Fruit fly (Drosophila melanogaster) whole organism, embryonic: ENCODE measurements around the gene Wnt6.

Experiments
- Aef1 ChIP-seq: fragments of 200-800 bp; sonication (Bioruptor generic); IDR thresholded peaks from 3 replicates; pipeline ENCODE4 v1.3.6; 2022; ENCODE audit warnings: missing biosample characterization, missing genetic modification characterization
- Awh ChIP-seq: fragments of 200-800 bp; sonication (Bioruptor generic); IDR thresholded peaks from 2 replicates; pipeline ENCODE4, ENCODE4 v1.3.6; 2022; ENCODE audit warnings: missing biosample characterization, missing genetic modification characterization
- BEAF-32 ChIP-seq: fragments of 200-800 bp; sonication (Bioruptor generic); optimal IDR thresholded peaks from 3 replicates; lab custom pipeline; 2017; ENCODE audit warnings: missing biosample characterization, missing genetic modification characterization, mild to moderate bottlenecking, moderate library complexity, missing genetic modification reagents
- Blimp-1 ChIP-seq: fragments of 200-800 bp; sonication (Bioruptor generic); optimal IDR thresholded peaks from 3 replicates; lab custom pipeline; 2018; ENCODE audit warnings: missing biosample characterization, missing genetic modification characterization, mild to moderate bottlenecking, moderate library complexity, missing genetic modification reagents
- CG10267 ChIP-seq: fragments of 200-800 bp; sonication (Bioruptor generic); optimal IDR thresholded peaks from 2 replicates; lab custom pipeline; 2018; ENCODE audit warnings: missing biosample characterization, mild to moderate bottlenecking, missing genetic modification characterization, moderate library complexity
- CG10654 ChIP-seq: fragments of 200-800 bp; sonication (Bioruptor generic); optimal IDR thresholded peaks from 2 replicates; lab custom pipeline; 2016; ENCODE audit warnings: missing biosample characterization, missing genetic modification characterization
- CG11398 ChIP-seq: fragments of 200-800 bp; sonication (Bioruptor generic); optimal IDR thresholded peaks from 2 replicates; lab custom pipeline; 2016; ENCODE audit warnings: missing biosample characterization, missing genetic modification characterization
- CG13123 ChIP-seq: fragments of 200-800 bp; sonication (Bioruptor generic); optimal IDR thresholded peaks from 2 replicates; lab custom pipeline; 2016; ENCODE audit warnings: missing biosample characterization, missing genetic modification characterization
- CG15269 ChIP-seq: fragments of 200-800 bp; sonication (Bioruptor generic); optimal IDR thresholded peaks from 2 replicates; lab custom pipeline; 2018; ENCODE audit warnings: missing biosample characterization, mild to moderate bottlenecking, missing genetic modification characterization, moderate library complexity
- CG17612 ChIP-seq: fragments of 200-800 bp; sonication (Bioruptor generic); IDR thresholded peaks from 2 replicates; pipeline ENCODE4 v1.3.6; 2022; ENCODE audit warnings: missing biosample characterization, missing genetic modification characterization
- CG2678 ChIP-seq: fragments of 200-800 bp; sonication (Bioruptor generic); optimal IDR thresholded peaks from 3 replicates; lab custom pipeline; 2019; ENCODE audit warnings: missing biosample characterization, mild to moderate bottlenecking, missing genetic modification characterization, moderate library complexity
- CG31224 ChIP-seq: fragments of 200-800 bp; sonication (Bioruptor generic); IDR thresholded peaks from 2 replicates; pipeline ENCODE4 v1.3.6; 2022; ENCODE audit warnings: missing biosample characterization, missing genetic modification characterization
- CG4360 ChIP-seq: fragments of 200-800 bp; sonication (Bioruptor generic); IDR thresholded peaks from 2 replicates; pipeline ENCODE4 v1.3.6; 2022; ENCODE audit warnings: missing biosample characterization, missing genetic modification characterization
- CG4617 ChIP-seq: fragments of 200-800 bp; sonication (Bioruptor generic); optimal IDR thresholded peaks from 3 replicates; lab custom pipeline; 2016; ENCODE audit warnings: missing biosample characterization, missing genetic modification characterization, borderline replicate concordance
- CG4854 ChIP-seq: fragments of 200-800 bp; sonication (Bioruptor generic); optimal IDR thresholded peaks from 2 replicates; lab custom pipeline; 2016; ENCODE audit warnings: missing biosample characterization, missing genetic modification characterization, inconsistent platforms
- CG6765 ChIP-seq: fragments of 200-800 bp; sonication (Bioruptor generic); optimal IDR thresholded peaks from 3 replicates; lab custom pipeline; 2017; ENCODE audit warnings: missing biosample characterization, mild to moderate bottlenecking, missing genetic modification characterization
- CG9797 ChIP-seq: fragments of 200-800 bp; sonication (Bioruptor generic); optimal IDR thresholded peaks from 3 replicates; lab custom pipeline; 2018; ENCODE audit warnings: missing biosample characterization, mild to moderate bottlenecking, missing genetic modification characterization
- CTCF ChIP-seq: fragments of 200-800 bp; sonication (Bioruptor generic); optimal IDR thresholded peaks from 2 replicates; lab custom pipeline; 2017; ENCODE audit warnings: missing biosample characterization, mild to moderate bottlenecking, missing genetic modification characterization, moderate library complexity
- Dip2 ChIP-seq: fragments of 200-800 bp; sonication (Bioruptor generic); IDR thresholded peaks from 2 replicates; pipeline ENCODE4 v1.3.6; 2022; ENCODE audit warnings: missing biosample characterization, missing genetic modification characterization
- Dref ChIP-seq: fragments of 200-800 bp; sonication (Bioruptor generic); IDR thresholded peaks from 2 replicates; pipeline ENCODE4 v1.3.6; 2022; ENCODE audit warnings: missing biosample characterization, missing genetic modification characterization
- Fer3 ChIP-seq: fragments of 200-800 bp; sonication (Bioruptor generic); optimal IDR thresholded peaks from 2 replicates; lab custom pipeline; 2018; ENCODE audit warnings: missing biosample characterization, mild to moderate bottlenecking, missing genetic modification characterization, moderate library complexity
- HLH3B ChIP-seq: fragments of 200-800 bp; sonication (Bioruptor generic); IDR thresholded peaks from 2 replicates; pipeline ENCODE4 v1.3.6; 2022; ENCODE audit warnings: missing biosample characterization, missing genetic modification characterization
- Lpt ChIP-seq: fragments of >200 bp; optimal IDR thresholded peaks from 2 replicates; lab custom pipeline; 2018; ENCODE audit warnings: missing biosample characterization, missing genetic modification characterization
- Myb ChIP-seq: fragments of 200-800 bp; sonication (Bioruptor generic); optimal IDR thresholded peaks from 2 replicates; lab custom pipeline; 2016; ENCODE audit warnings: missing biosample characterization, missing genetic modification characterization
- Sox102F ChIP-seq: fragments of 200-800 bp; sonication (Bioruptor generic); optimal IDR thresholded peaks from 2 replicates; lab custom pipeline; 2018; ENCODE audit warnings: missing biosample characterization, mild to moderate bottlenecking, missing genetic modification characterization, moderate library complexity
- Sry-β ChIP-seq: fragments of 200-800 bp; sonication (Bioruptor generic); optimal IDR thresholded peaks from 2 replicates; lab custom pipeline; 2018; ENCODE audit warnings: missing biosample characterization, mild to moderate bottlenecking, missing genetic modification characterization, moderate library complexity
- abd-A ChIP-seq: fragments of 200-800 bp; sonication (Bioruptor generic); optimal IDR thresholded peaks from 3 replicates; lab custom pipeline; 2019; ENCODE audit warnings: missing biosample characterization, mild to moderate bottlenecking, missing genetic modification characterization, moderate library complexity
- cg ChIP-seq: fragments of 200-800 bp; sonication (Bioruptor generic); optimal IDR thresholded peaks from 3 replicates; lab custom pipeline; 2019; ENCODE audit warnings: missing biosample characterization, mild to moderate bottlenecking, missing genetic modification characterization, moderate library complexity
- chinmo ChIP-seq: fragments of 200-800 bp; sonication (Bioruptor generic); IDR thresholded peaks from 4 replicates; pipeline ENCODE4 v1.3.6; 2022; ENCODE audit warnings: missing biosample characterization, missing genetic modification characterization; ENCODE audit not compliant: partially characterized antibody
- eve ChIP-seq, 2 experiments: fragments of >200 bp; optimal IDR thresholded peaks; 2 replicates each; lab custom pipeline; 2017; ENCODE audit warnings: missing biosample characterization in 2 of 2, missing genetic modification characterization in 2 of 2
- ftz-f1 ChIP-seq: fragments of 200-800 bp; sonication (Bioruptor generic); optimal IDR thresholded peaks from 2 replicates; lab custom pipeline; 2016; ENCODE audit warnings: missing biosample characterization, missing genetic modification characterization
- gcm2 ChIP-seq: fragments of 200-800 bp; sonication (Bioruptor generic); optimal IDR thresholded peaks from 2 replicates; lab custom pipeline; 2016; ENCODE audit warnings: missing biosample characterization, missing genetic modification characterization
- gfzf ChIP-seq: fragments of 200-800 bp; sonication (Bioruptor generic); optimal IDR thresholded peaks from 2 replicates; lab custom pipeline; 2016; ENCODE audit warnings: missing biosample characterization, mild to moderate bottlenecking, missing genetic modification characterization, moderate library complexity
- grn ChIP-seq: fragments of 200-800 bp; sonication (Bioruptor generic); optimal IDR thresholded peaks from 3 replicates; lab custom pipeline; 2017; ENCODE audit warnings: missing biosample characterization, missing genetic modification characterization
- lola ChIP-seq, 3 experiments: fragments of >200 bp in 2 of 3; fragments of 200-800 bp in 1 of 3; sonication (Bioruptor generic) in 1 of 3; optimal IDR thresholded peaks; 2 replicates each; lab custom pipeline; 2017 to 2019; ENCODE audit warnings: missing biosample characterization in 3 of 3, missing genetic modification characterization in 3 of 3, mild to moderate bottlenecking in 1 of 3, moderate library complexity in 1 of 3
- luna ChIP-seq: fragments of 200-800 bp; sonication (Bioruptor generic); optimal IDR thresholded peaks from 2 replicates; lab custom pipeline; 2016; ENCODE audit warnings: missing biosample characterization, missing genetic modification characterization
- pho ChIP-seq: fragments of 200-800 bp; sonication (Bioruptor generic); optimal IDR thresholded peaks from 2 replicates; lab custom pipeline; 2016; ENCODE audit warnings: missing biosample characterization, missing genetic modification characterization
- run ChIP-seq: fragments of 200-800 bp; sonication (Bioruptor generic); optimal IDR thresholded peaks from 3 replicates; lab custom pipeline; 2018; ENCODE audit warnings: missing biosample characterization, mild to moderate bottlenecking, missing genetic modification characterization
- salm ChIP-seq: fragments of 200-800 bp; sonication (Bioruptor generic); optimal IDR thresholded peaks from 2 replicates; lab custom pipeline; 2018; ENCODE audit warnings: missing biosample characterization, mild to moderate bottlenecking, missing genetic modification characterization
- sd ChIP-seq: fragments of 200-800 bp; sonication (Bioruptor generic); optimal IDR thresholded peaks from 3 replicates; lab custom pipeline; 2018; ENCODE audit warnings: missing biosample characterization, mild to moderate bottlenecking, missing genetic modification characterization, moderate library complexity
- sisA ChIP-seq: fragments of 200-800 bp; sonication (Bioruptor generic); IDR thresholded peaks from 2 replicates; pipeline ENCODE4 v1.3.6; 2022; ENCODE audit warnings: missing biosample characterization, missing genetic modification characterization
- slou ChIP-seq: fragments of 200-800 bp; sonication (Bioruptor generic); optimal IDR thresholded peaks from 3 replicates; lab custom pipeline; 2016; ENCODE audit warnings: missing biosample characterization, missing genetic modification characterization
- vvl ChIP-seq: fragments of 200-800 bp; sonication (Bioruptor generic); IDR thresholded peaks from 2 replicates; pipeline ENCODE4 v1.3.6; 2022; ENCODE audit warnings: missing biosample characterization, missing genetic modification characterization
- wdn ChIP-seq: fragments of 200-800 bp; sonication (Bioruptor generic); IDR thresholded peaks from 2 replicates; pipeline ENCODE4 v1.3.6; 2022; ENCODE audit warnings: missing biosample characterization, missing genetic modification characterization

Wnt6 gene

dm6 chr2L:7339392-7340014 lies 6.0 kb downstream of the Wnt6 start (continued):
- TF ChIP-seq CG4854 (GFP tag; lab: Kevin White, UChicago) (no peak), CG31224 (GFP tag; lab: Robert Waterston, UW) (no peak), BEAF-32 (GFP tag; lab: Kevin White, UChicago) (no peak), HLH3B (GFP tag; lab: Robert Waterston, UW) (no peak), eve (GFP tag; optimal IDR thresholded peaks at IDR 0.05; lab: Kevin White, UChicago) (no peak), vvl (GFP tag; lab: Robert Waterston, UW) (0 out of 2 replicates have a peak, but pooled peaks have one; percentile 10), lola (GFP tag; optimal IDR thresholded peaks at IDR 0.05; lab: Kevin White, UChicago) (no peak), pho (GFP tag; lab: Kevin White, UChicago) (no peak), luna (GFP tag; lab: Kevin White, UChicago) (no peak), CG4617 (GFP tag; lab: Kevin White, UChicago) (no peak), CG10654 (GFP tag; lab: Kevin White, UChicago) (no peak), Blimp-1 (GFP tag; lab: Kevin White, UChicago) (peak; percentile 39), Fer3 (tag; lab: Kevin White, UChicago) (no peak), gfzf (GFP tag; lab: Kevin White, UChicago) (no peak), CG9797 (no peak), CG17612 (GFP tag; lab: Robert Waterston, UW) (no peak), Sry-β (GFP tag; lab: Kevin White, UChicago) (peak; percentile 17), Aef1 (GFP tag; lab: Robert Waterston, UW) (no peak), Myb (no peak), slou (GFP tag; lab: Kevin White, UChicago) (no peak), Dref (GFP tag; lab: Robert Waterston, UW) (no peak), Lpt (GFP tag; lab: Kevin White, UChicago) (no peak), CG13123 (GFP tag; lab: Kevin White, UChicago) (no peak), wdn (GFP tag; lab: Robert Waterston, UW) (no peak)
- TF ChIP-seq, all 482 proteins: peak for 113

DNA sequence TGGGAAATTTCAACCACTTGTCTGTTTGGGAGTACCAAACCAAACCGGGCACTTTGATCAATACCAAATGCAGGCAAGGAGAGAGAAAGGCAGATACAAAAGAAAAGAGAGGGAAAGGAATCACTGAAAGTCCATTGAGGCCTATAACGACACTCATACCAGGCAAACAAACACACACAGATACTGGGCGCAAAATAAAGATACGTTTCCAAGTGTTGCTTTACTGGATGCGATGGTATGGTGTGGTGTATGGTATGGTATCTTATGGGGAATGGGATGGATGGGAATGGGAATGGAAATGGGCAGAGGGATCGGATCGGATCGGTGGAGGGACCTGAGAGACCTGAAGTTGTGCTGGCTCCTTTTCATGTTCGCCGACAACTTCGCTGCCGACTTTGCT lies 6.6 kb downstream of the Wnt6 start:
- TF ChIP-seq CG4360 (no peak), cg (GFP tag; lab: Kevin White, UChicago) (peak; percentile 62), CG2678 (no peak)

dm6 chr2L:7352775-7353187 lies 19.3 kb downstream of the Wnt6 start:
- no peak for TF ChIP-seq gcm2 (GFP tag; lab: Kevin White, UChicago)
- no peak for TF ChIP-seq CG10267
- TF ChIP-seq Sox102F (GFP tag; lab: Kevin White, UChicago), result peak; percentile 66
- TF ChIP-seq abd-A (tag; lab: Kevin White, UChicago), result peak; percentile 97
- TF ChIP-seq sd (tag; lab: Kevin White, UChicago), result peak; percentile 41
- TF ChIP-seq sisA, result no peak
- peak; percentile 82; the same call in 1 of the 4 replicates for TF ChIP-seq chinmo
- TF ChIP-seq grn (GFP tag; lab: Kevin White, UChicago), result peak; percentile 62
- TF ChIP-seq CG15269, result peak; percentile 50
- TF ChIP-seq CG6765 (GFP tag; lab: Kevin White, UChicago), result no peak
- no peak for TF ChIP-seq CG11398 (GFP tag; lab: Kevin White, UChicago)
- TF ChIP-seq Awh, result peak; percentile 77
- no peak for TF ChIP-seq ftz-f1 (GFP tag; lab: Kevin White, UChicago)
- TF ChIP-seq vvl (GFP tag; lab: Robert Waterston, UW), result peak; percentile 82
- no peak for TF ChIP-seq run
- peak; percentile 85 for TF ChIP-seq CTCF (GFP tag; lab: Kevin White, UChicago)
- peak; percentile 28 for TF ChIP-seq salm (tag; lab: Kevin White, UChicago)
- TF ChIP-seq Dip2 (GFP tag; lab: Robert Waterston, UW), result peak; percentile 66
- TF ChIP-seq, all 482 proteins: peak for 11
